Worm (Caenorhabditis elegans) whole organism, L4 larva: ENCODE data around the gene mesp-1.

Source experiments
- F10B5.3 ChIP-seq: sonication (generic microtip); optimal IDR thresholded peaks from 2 replicates; lab custom pipeline; 2016; ENCODE audit warnings: mild to moderate bottlenecking, missing genetic modification characterization, missing compliant biosample characterization
- R02D3.7 ChIP-seq: fragments of 150-350 bp; sonication (generic microtip); optimal IDR thresholded peaks from 3 replicates; lab custom pipeline; 2014; ENCODE audit warnings: missing biosample characterization, missing genetic modification characterization
- daf-19 ChIP-seq: fragments of 200-800 bp; sonication (Bioruptor generic); conservative IDR thresholded peaks from 2 replicates; pipeline ENCODE4 v1.3.6; 2022; ENCODE audit warnings: missing genetic modification characterization, missing compliant biosample characterization
- egl-27 ChIP-seq: sonication (generic microtip); optimal IDR thresholded peaks from 3 replicates; lab custom pipeline; 2017; ENCODE audit warnings: missing biosample characterization, missing genetic modification reagents, missing genetic modification characterization
- nhr-11 ChIP-seq: fragments of 150-350 bp; optimal IDR thresholded peaks from 2 replicates; lab custom pipeline; 2014; ENCODE audit warnings: missing biosample characterization, missing genetic modification characterization
- unc-39 ChIP-seq: sonication (generic microtip); optimal IDR thresholded peaks from 2 replicates; lab custom pipeline; 2017; ENCODE audit warnings: missing biosample characterization, missing genetic modification characterization
- unc-62 ChIP-seq, 3 experiments: fragments of 150-350 bp in 1 of 3; sonication (generic microtip); optimal IDR thresholded peaks in 2 of 3; peaks in 1 of 3; 1 replicate in 1 of 3; 2 replicates in 2 of 3; lab custom pipeline; 2014 to 2017; ENCODE audit warnings: missing biosample characterization in 3 of 3, missing genetic modification characterization in 3 of 3, missing genetic modification reagents in 3 of 3, missing genotype in 1 of 3
- ztf-11 ChIP-seq: fragments of 150-350 bp; optimal IDR thresholded peaks from 2 replicates; lab custom pipeline; 2014; ENCODE audit warnings: missing biosample characterization, missing genetic modification characterization

- TF ChIP-seq R02D3.7 (tag; lab: Kevin White, UChicago) (no peak), unc-62 (GFP tag; optimal IDR thresholded peaks at IDR 0.05 in 1 of 2; lab: Kevin White, UChicago) (peak in 1 of 2 experiments; percentile 98), unc-62 (tag; optimal IDR thresholded peaks at IDR 0.05; lab: Kevin White, UChicago) (no peak), F10B5.3 (tag; lab: Kevin White, UChicago) (no peak), egl-27 (tag; lab: Kevin White, UChicago) (no peak), ztf-11 (tag; lab: Kevin White, UChicago) (no peak), nhr-11 (peak; percentile 94), unc-39 (tag; lab: Kevin White, UChicago) (no peak), daf-19 (GFP tag; lab: Robert Waterston, UW) (no peak)
Measured at ce11 chrIV:8526050-8526449, 26.9 kb downstream of the mesp-1 start.
